Fruit fly (Drosophila melanogaster) whole organism, embryonic: ENCODE measurements around the gene CG42876.
A peak's percentile ranks its signal among the peaks of the same experiment; 100 is the strongest.

ENCODE experiments used
- BEAF-32 ChIP-seq: fragments of 200-800 bp; sonication (Bioruptor generic); optimal IDR thresholded peaks from 3 replicates; lab custom pipeline; 2017; ENCODE audit warnings: missing biosample characterization, missing genetic modification characterization, mild to moderate bottlenecking, moderate library complexity, missing genetic modification reagents
- BtbVII ChIP-seq: fragments of 200-800 bp; sonication (Bioruptor generic); optimal IDR thresholded peaks from 3 replicates; lab custom pipeline; 2017; ENCODE audit warnings: missing biosample characterization, mild to moderate bottlenecking, missing genetic modification characterization
- Bteb2 ChIP-seq: fragments of 200-800 bp; sonication (Bioruptor generic); optimal IDR thresholded peaks from 2 replicates; lab custom pipeline; 2016; ENCODE audit warnings: missing biosample characterization, missing genetic modification characterization
- CG10267 ChIP-seq: fragments of 200-800 bp; sonication (Bioruptor generic); optimal IDR thresholded peaks from 2 replicates; lab custom pipeline; 2018; ENCODE audit warnings: missing biosample characterization, mild to moderate bottlenecking, missing genetic modification characterization, moderate library complexity
- CG10543 ChIP-seq: fragments of 200-800 bp; sonication (Bioruptor generic); optimal IDR thresholded peaks from 3 replicates; lab custom pipeline; 2017; ENCODE audit warnings: missing biosample characterization, mild to moderate bottlenecking, missing genetic modification characterization, moderate library complexity
- CG12071 ChIP-seq: fragments of 200-800 bp; sonication (Bioruptor generic); optimal IDR thresholded peaks from 3 replicates; lab custom pipeline; 2018; ENCODE audit warnings: missing biosample characterization, mild to moderate bottlenecking, missing genetic modification characterization
- CG13287 ChIP-seq: fragments of 200-800 bp; sonication (Bioruptor generic); IDR thresholded peaks from 2 replicates; pipeline ENCODE4 v1.3.6; 2022; ENCODE audit warnings: missing biosample characterization, missing genetic modification characterization; ENCODE audit not compliant: partially characterized antibody
- CG14667 ChIP-seq: fragments of 200-800 bp; sonication (Bioruptor generic); IDR thresholded peaks from 2 replicates; pipeline ENCODE4 v1.3.6; 2022; ENCODE audit warnings: missing biosample characterization, missing genetic modification characterization
- CG14710 ChIP-seq: fragments of 200-800 bp; sonication (Bioruptor generic); optimal IDR thresholded peaks from 3 replicates; lab custom pipeline; 2019; ENCODE audit warnings: missing biosample characterization, mild to moderate bottlenecking, missing genetic modification characterization, moderate library complexity
- CG16813 ChIP-seq: fragments of 200-800 bp; sonication (Bioruptor generic); IDR thresholded peaks from 3 replicates; pipeline ENCODE4 v1.3.6; 2022; ENCODE audit warnings: missing biosample characterization, missing genetic modification characterization; ENCODE audit not compliant: partially characterized antibody
- CG17568 ChIP-seq: fragments of 200-800 bp; sonication (Bioruptor generic); optimal IDR thresholded peaks from 2 replicates; lab custom pipeline; 2018; ENCODE audit warnings: missing biosample characterization, mild to moderate bottlenecking, missing genetic modification characterization, moderate library complexity
- CG2889 ChIP-seq: fragments of 200-800 bp; sonication (Bioruptor generic); IDR thresholded peaks from 3 replicates; pipeline ENCODE4 v1.3.6; 2022; ENCODE audit warnings: missing biosample characterization, missing genetic modification characterization
- CG42726 ChIP-seq: fragments of 200-800 bp; sonication (Bioruptor generic); IDR thresholded peaks from 2 replicates; pipeline ENCODE4 v1.3.6; 2022; ENCODE audit warnings: missing biosample characterization, missing genetic modification characterization; ENCODE audit not compliant: partially characterized antibody
- CG4404 ChIP-seq: fragments of 200-800 bp; sonication (Bioruptor generic); IDR thresholded peaks from 2 replicates; pipeline ENCODE4 v1.3.6; 2022; ENCODE audit warnings: missing biosample characterization, missing genetic modification characterization
- CG4617 ChIP-seq: fragments of 200-800 bp; sonication (Bioruptor generic); optimal IDR thresholded peaks from 3 replicates; lab custom pipeline; 2016; ENCODE audit warnings: missing biosample characterization, missing genetic modification characterization, borderline replicate concordance
- CG6854 ChIP-seq: fragments of 200-800 bp; sonication (Bioruptor generic); optimal IDR thresholded peaks from 3 replicates; lab custom pipeline; 2017; ENCODE audit warnings: missing biosample characterization, mild to moderate bottlenecking, missing genetic modification characterization
- CG7928 ChIP-seq: fragments of 200-800 bp; sonication (Bioruptor generic); optimal IDR thresholded peaks from 2 replicates; lab custom pipeline; 2017; ENCODE audit warnings: missing biosample characterization, mild to moderate bottlenecking, missing genetic modification characterization
- CG8359 ChIP-seq: fragments of 200-800 bp; sonication (Bioruptor generic); optimal IDR thresholded peaks from 2 replicates; lab custom pipeline; 2017; ENCODE audit warnings: missing biosample characterization, mild to moderate bottlenecking, missing genetic modification characterization, borderline replicate concordance
- CG8944 ChIP-seq: fragments of 200-800 bp; sonication (Bioruptor generic); optimal IDR thresholded peaks from 3 replicates; lab custom pipeline; 2016; ENCODE audit warnings: missing biosample characterization, missing genetic modification characterization
- CG9437 ChIP-seq: fragments of 200-800 bp; sonication (Bioruptor generic); optimal IDR thresholded peaks from 2 replicates; lab custom pipeline; 2018; ENCODE audit warnings: missing biosample characterization, mild to moderate bottlenecking, missing genetic modification characterization
- CkIIα-i1 ChIP-seq: fragments of 200-800 bp; sonication (Bioruptor generic); IDR thresholded peaks from 2 replicates; pipeline ENCODE4 v1.3.6; 2022; ENCODE audit warnings: missing biosample characterization, missing genetic modification characterization
- Deaf1 ChIP-seq: fragments of 200-800 bp; optimal IDR thresholded peaks from 3 replicates; lab custom pipeline; 2019; ENCODE audit warnings: missing biosample characterization, mild to moderate bottlenecking, missing genetic modification characterization, moderate library complexity
- E2f2 ChIP-seq: fragments of 200-800 bp; sonication (Bioruptor generic); IDR thresholded peaks from 2 replicates; pipeline ENCODE4 v1.3.6; 2022; ENCODE audit warnings: missing biosample characterization, missing genetic modification characterization
- HLH54F ChIP-seq: fragments of 200-800 bp; sonication (Bioruptor generic); optimal IDR thresholded peaks from 3 replicates; lab custom pipeline; 2016; ENCODE audit warnings: missing biosample characterization, missing genetic modification characterization
- HmgZ ChIP-seq: fragments of 200-800 bp; sonication (Bioruptor generic); optimal IDR thresholded peaks from 2 replicates; lab custom pipeline; 2018; ENCODE audit warnings: missing biosample characterization, mild to moderate bottlenecking, missing genetic modification characterization
- MBD-R2 ChIP-seq: fragments of 200-800 bp; sonication (Bioruptor generic); IDR thresholded peaks from 2 replicates; pipeline ENCODE4 v1.3.6; 2022; ENCODE audit warnings: missing biosample characterization, missing genetic modification characterization
- Mad ChIP-seq: fragments of 200-800 bp; sonication (Bioruptor generic); optimal IDR thresholded peaks from 2 replicates; lab custom pipeline; 2016; ENCODE audit warnings: missing biosample characterization, missing genetic modification characterization
- Opbp ChIP-seq: fragments of 200-800 bp; sonication (Bioruptor generic); IDR thresholded peaks from 3 replicates; pipeline ENCODE4 v1.3.6; 2022; ENCODE audit warnings: missing biosample characterization, missing genetic modification characterization; ENCODE audit not compliant: partially characterized antibody
- Optix ChIP-seq: fragments of 200-800 bp; sonication (Bioruptor generic); IDR thresholded peaks from 3 replicates; pipeline ENCODE4 v1.3.6; 2022; ENCODE audit warnings: missing biosample characterization, missing genetic modification characterization
- Sox100B ChIP-seq: fragments of 200-800 bp; sonication (Bioruptor generic); optimal IDR thresholded peaks from 3 replicates; lab custom pipeline; 2018; ENCODE audit warnings: missing biosample characterization, mild to moderate bottlenecking, missing genetic modification characterization
- Tbp ChIP-seq: fragments of >200 bp; optimal IDR thresholded peaks from 2 replicates; lab custom pipeline; 2018; ENCODE audit warnings: missing biosample characterization, missing genetic modification characterization
- Vsx1 ChIP-seq: fragments of 200-800 bp; sonication (Bioruptor generic); optimal IDR thresholded peaks from 2 replicates; lab custom pipeline; 2017; ENCODE audit warnings: missing biosample characterization, mild to moderate bottlenecking, missing genetic modification characterization, missing genetic modification reagents
- abd-A ChIP-seq: fragments of 200-800 bp; sonication (Bioruptor generic); optimal IDR thresholded peaks from 3 replicates; lab custom pipeline; 2019; ENCODE audit warnings: missing biosample characterization, mild to moderate bottlenecking, missing genetic modification characterization, moderate library complexity
- ac ChIP-seq: fragments of 200-800 bp; sonication (Bioruptor generic); optimal IDR thresholded peaks from 3 replicates; lab custom pipeline; 2017; ENCODE audit warnings: missing biosample characterization, mild to moderate bottlenecking, missing genetic modification characterization
- cad ChIP-seq: fragments of >200 bp; optimal IDR thresholded peaks from 2 replicates; lab custom pipeline; 2017; ENCODE audit warnings: missing biosample characterization, missing genetic modification characterization
- chif ChIP-seq, 2 experiments: fragments of 200-800 bp; sonication (Bioruptor generic); optimal IDR thresholded peaks; 3 replicates each; lab custom pipeline; 2016; ENCODE audit warnings: missing biosample characterization in 2 of 2, missing genetic modification characterization in 2 of 2
- chm ChIP-seq: fragments of 200-800 bp; sonication (Bioruptor generic); IDR thresholded peaks from 2 replicates; pipeline ENCODE4 v1.3.6; 2022; ENCODE audit warnings: missing biosample characterization, missing genetic modification characterization
- dpn ChIP-seq, 2 experiments: fragments of 200-800 bp; sonication (Bioruptor generic); optimal IDR thresholded peaks; 3 replicates each; lab custom pipeline; 2016; ENCODE audit warnings: missing biosample characterization in 2 of 2, missing genetic modification characterization in 2 of 2
- hbn ChIP-seq: fragments of 200-800 bp; sonication (Bioruptor generic); IDR thresholded peaks from 2 replicates; pipeline ENCODE4 v1.3.6; 2022; ENCODE audit warnings: missing biosample characterization, missing genetic modification characterization; ENCODE audit not compliant: partially characterized antibody
- insv ChIP-seq, 2 experiments: fragments of 200-800 bp; sonication (Bioruptor generic); optimal IDR thresholded peaks; 3 replicates each; lab custom pipeline; 2016 to 2018; ENCODE audit warnings: missing biosample characterization in 2 of 2, missing genetic modification characterization in 2 of 2
- inv ChIP-seq: fragments of 200-800 bp; sonication (Bioruptor generic); IDR thresholded peaks from 2 replicates; pipeline ENCODE4 v1.3.6; 2022; ENCODE audit warnings: missing biosample characterization, missing genetic modification characterization; ENCODE audit not compliant: partially characterized antibody
- knrl ChIP-seq: fragments of 200-800 bp; sonication (Bioruptor generic); IDR thresholded peaks from 3 replicates; pipeline ENCODE4 v1.3.6; 2022; ENCODE audit warnings: missing biosample characterization, missing genetic modification characterization; ENCODE audit not compliant: partially characterized antibody
- lbe ChIP-seq: fragments of 200-800 bp; sonication (Bioruptor generic); optimal IDR thresholded peaks from 2 replicates; lab custom pipeline; 2016; ENCODE audit warnings: missing biosample characterization, mild to moderate bottlenecking, missing genetic modification characterization
- onecut ChIP-seq: fragments of 200-800 bp; sonication (Bioruptor generic); IDR thresholded peaks from 2 replicates; pipeline ENCODE4 v1.3.6; 2022; ENCODE audit warnings: missing biosample characterization, missing genetic modification characterization
- seq ChIP-seq: fragments of 200-800 bp; sonication (Bioruptor generic); IDR thresholded peaks from 2 replicates; pipeline ENCODE4 v1.3.6; 2022; ENCODE audit warnings: missing biosample characterization, missing genetic modification characterization
- shn ChIP-seq: fragments of 200-800 bp; sonication (Bioruptor generic); optimal IDR thresholded peaks from 3 replicates; lab custom pipeline; 2016; ENCODE audit warnings: missing biosample characterization, missing genetic modification characterization
- sob ChIP-seq: fragments of 200-800 bp; sonication (Bioruptor generic); IDR thresholded peaks from 2 replicates; pipeline ENCODE4 v1.3.6; 2022; ENCODE audit warnings: missing biosample characterization, missing genetic modification characterization
- toy ChIP-seq: fragments of 200-800 bp; sonication (Bioruptor generic); IDR thresholded peaks from 2 replicates; pipeline ENCODE4 v1.3.6; 2022; ENCODE audit warnings: missing biosample characterization, missing genetic modification characterization
- vfl ChIP-seq: fragments of 200-800 bp; sonication (Bioruptor generic); optimal IDR thresholded peaks from 2 replicates; lab custom pipeline; 2016; ENCODE audit warnings: missing biosample characterization, missing genetic modification characterization
- wdn ChIP-seq: fragments of 200-800 bp; sonication (Bioruptor generic); IDR thresholded peaks from 2 replicates; pipeline ENCODE4 v1.3.6; 2022; ENCODE audit warnings: missing biosample characterization, missing genetic modification characterization
- zen2 ChIP-seq: fragments of 200-800 bp; sonication (Bioruptor generic); IDR thresholded peaks from 3 replicates; pipeline ENCODE4 v1.3.6; 2022; ENCODE audit warnings: missing biosample characterization, missing genetic modification characterization; ENCODE audit not compliant: partially characterized antibody

Gene CG42876

dm6 chr2L:15770978-15771377 lies 41.0 kb downstream of the CG42876 start, which contains the start of gene Ku80 (continued):
- TF ChIP-seq knrl (peak; percentile 74), Tbp (no peak), Vsx1 (GFP tag; lab: Kevin White, UChicago) (no peak), CkIIα-i1 (GFP tag; lab: Robert Waterston, UW) (no peak), shn (no peak), BEAF-32 (GFP tag; lab: Kevin White, UChicago) (peak; percentile 65), inv (no peak), seq (GFP tag; lab: Robert Waterston, UW) (no peak), E2f2 (peak; percentile 80), CG14667 (GFP tag; lab: Robert Waterston, UW) (no peak), CG9437 (no peak), CG4617 (GFP tag; lab: Kevin White, UChicago) (peak; percentile 7), Deaf1 (tag; lab: Kevin White, UChicago) (no peak), lbe (GFP tag; lab: Kevin White, UChicago) (no peak), abd-A (tag; lab: Kevin White, UChicago) (no peak), insv (GFP tag; optimal IDR thresholded peaks at IDR 0.05; lab: Kevin White, UChicago) (no peak), CG2889 (GFP tag; lab: Robert Waterston, UW) (no peak), HLH54F (GFP tag; lab: Kevin White, UChicago) (no peak), CG10543 (GFP tag; lab: Kevin White, UChicago) (no peak), CG7928 (GFP tag; lab: Kevin White, UChicago) (no peak), CG8359 (no peak), CG6854 (GFP tag; lab: Kevin White, UChicago) (no peak), CG16813 (GFP tag; lab: Robert Waterston, UW) (peak; percentile 70), Bteb2 (GFP tag; lab: Kevin White, UChicago) (no peak), CG4404 (GFP tag; lab: Robert Waterston, UW) (no peak), onecut (GFP tag; lab: Robert Waterston, UW) (no peak), CG10267 (tag; lab: Kevin White, UChicago) (peak; percentile 4), cad (GFP tag; lab: Kevin White, UChicago) (no peak), chm (GFP tag; lab: Robert Waterston, UW) (no peak), hbn (peak; percentile 64), MBD-R2 (GFP tag; lab: Robert Waterston, UW) (peak; percentile 64), Mad (GFP tag; lab: Kevin White, UChicago) (no peak), CG13287 (GFP tag; lab: Robert Waterston, UW) (peak; percentile 79), Sox100B (GFP tag; lab: Kevin White, UChicago) (no peak), dpn (GFP tag; optimal IDR thresholded peaks at IDR 0.05; lab: Kevin White, UChicago) (no peak), Optix (no peak), sob (no peak), wdn (no peak), CG17568 (no peak), HmgZ (tag; lab: Kevin White, UChicago) (no peak), CG8944 (GFP tag; lab: Kevin White, UChicago) (no peak), vfl (GFP tag; lab: Kevin White, UChicago) (no peak), toy (GFP tag; lab: Robert Waterston, UW) (no peak), ac (GFP tag; lab: Kevin White, UChicago) (no peak), CG12071 (no peak), CG14710 (no peak), chif (GFP tag; optimal IDR thresholded peaks at IDR 0.05; lab: Kevin White, UChicago) (no peak), Opbp (GFP tag; lab: Robert Waterston, UW) (peak; percentile 77; the same call in 2 of the 3 replicates), BtbVII (no peak), zen2 (GFP tag; lab: Robert Waterston, UW) (peak; percentile 47; the same call in 1 of the 3 replicates), CG42726 (peak; percentile 44; the same call in 1 of the 2 replicates)
